Worm (Caenorhabditis elegans) whole organism, early embryonic: Measurements from ENCODE around the gene C05D2.8.

Source experiments
- aly-1 ChIP-seq: sonication (generic microtip); optimal IDR thresholded peaks from 2 replicates; lab custom pipeline; 2016; ENCODE audit warnings: missing genetic modification characterization, missing compliant biosample characterization
- ama-1 ChIP-seq: fragments of 150-350 bp; optimal IDR thresholded peaks from 2 replicates; lab custom pipeline; 2014
- ceh-36 ChIP-seq: sonication (generic microtip); optimal IDR thresholded peaks from 2 replicates; lab custom pipeline; 2016; ENCODE audit warnings: missing genetic modification characterization, inconsistent platforms, missing compliant biosample characterization
- ets-7 ChIP-seq: sonication (generic microtip); optimal IDR thresholded peaks from 2 replicates; lab custom pipeline; 2016; ENCODE audit warnings: missing genotype, missing genetic modification characterization, missing compliant biosample characterization
- flt-1 ChIP-seq: fragments of 200-800 bp; sonication (Bioruptor generic); IDR thresholded peaks from 2 replicates; pipeline ENCODE4 v1.3.6; 2022; ENCODE audit warnings: missing genetic modification characterization, missing compliant biosample characterization
- hmbx-1 ChIP-seq: sonication (generic microtip); optimal IDR thresholded peaks from 2 replicates; lab custom pipeline; 2016; ENCODE audit warnings: mild to moderate bottlenecking, missing genetic modification characterization, missing compliant biosample characterization
- hmg-4 ChIP-seq: fragments of 200-800 bp; sonication (Bioruptor generic); optimal IDR thresholded peaks from 2 replicates; lab custom pipeline; 2018; ENCODE audit warnings: mild to moderate bottlenecking, missing genetic modification characterization, missing compliant biosample characterization
- scrt-1 ChIP-seq: fragments of 200-800 bp; sonication (Bioruptor generic); IDR thresholded peaks from 2 replicates; pipeline ENCODE4 v1.3.6; 2022; ENCODE audit warnings: missing genetic modification characterization, missing compliant biosample characterization
- tbx-11 ChIP-seq: fragments of 200-800 bp; sonication (Bioruptor generic); IDR thresholded peaks from 2 replicates; pipeline ENCODE4 v1.3.6; 2022; ENCODE audit warnings: missing genetic modification characterization, missing compliant biosample characterization
- tbx-37 ChIP-seq: fragments of 200-800 bp; sonication (Bioruptor generic); conservative IDR thresholded peaks from 2 replicates; pipeline ENCODE4 v1.3.6; 2022; ENCODE audit warnings: missing genetic modification reagents, missing genetic modification characterization, missing compliant biosample characterization

- no peak for TF ChIP-seq tbx-11 (GFP tag; lab: Robert Waterston, UW)
- TF ChIP-seq hmg-4: peak; percentile 9
- TF ChIP-seq ama-1 (lab: Kevin White, UChicago): no peak
- TF ChIP-seq scrt-1 (GFP tag; lab: Robert Waterston, UW): no peak
- TF ChIP-seq flt-1 (GFP tag; lab: Robert Waterston, UW): no peak
- no peak for TF ChIP-seq hmbx-1 (tag; lab: Kevin White, UChicago)
- no peak for TF ChIP-seq ets-7
- no peak for TF ChIP-seq aly-1 (tag; lab: Kevin White, UChicago)
- TF ChIP-seq ceh-36 (tag; lab: Kevin White, UChicago): no peak
- TF ChIP-seq tbx-37 (GFP tag; lab: Robert Waterston, UW): no peak
Observed at ce11 chrIII:5621236-5621635, 11.1 kb upstream of the C05D2.8 start.
